Worm (Caenorhabditis elegans) whole organism, L3 larva: ENCODE measurements around the gene dpy-6.

Experiments used
- R02D3.7 ChIP-seq: fragments of 150-350 bp; optimal IDR thresholded peaks from 2 replicates; lab custom pipeline; 2014; ENCODE audit warnings: missing biosample characterization, missing genetic modification characterization
- ceh-28 ChIP-seq: fragments of 150-350 bp; optimal IDR thresholded peaks from 2 replicates; lab custom pipeline; 2014; ENCODE audit warnings: missing biosample characterization, missing genetic modification reagents, missing genetic modification characterization
- elt-3 ChIP-seq, 3 experiments: fragments of 150-350 bp in 1 of 3; sonication (generic microtip) in 2 of 3; optimal IDR thresholded peaks; 2 replicates in 2 of 3; 4 replicates in 1 of 3; lab custom pipeline; 2014 to 2017; ENCODE audit warnings: missing biosample characterization in 3 of 3, missing genetic modification characterization in 3 of 3
- fkh-10 ChIP-seq: sonication (generic microtip); optimal IDR thresholded peaks from 2 replicates; lab custom pipeline; 2017; ENCODE audit warnings: missing biosample characterization, missing genetic modification reagents, missing genetic modification characterization
- fkh-2 ChIP-seq: fragments of 150-350 bp; optimal IDR thresholded peaks from 2 replicates; lab custom pipeline; 2014; ENCODE audit warnings: missing biosample characterization, missing genetic modification reagents, missing genetic modification characterization
- fos-1 ChIP-seq: fragments of 150-350 bp; optimal IDR thresholded peaks from 2 replicates; lab custom pipeline; 2014; ENCODE audit warnings: missing biosample characterization, missing genetic modification characterization
- lin-15B ChIP-seq: fragments of 150-350 bp; optimal IDR thresholded peaks from 2 replicates; lab custom pipeline; 2014; ENCODE audit warnings: missing biosample characterization, missing genetic modification characterization
- nhr-237 ChIP-seq: fragments of 150-350 bp; optimal IDR thresholded peaks from 2 replicates; lab custom pipeline; 2014; ENCODE audit warnings: missing biosample characterization, missing genetic modification characterization
- nhr-28 ChIP-seq: fragments of 150-350 bp; optimal IDR thresholded peaks from 2 replicates; lab custom pipeline; 2014; ENCODE audit warnings: missing biosample characterization, missing genetic modification characterization
- nhr-76 ChIP-seq: fragments of 150-350 bp; sonication (generic microtip); optimal IDR thresholded peaks from 5 replicates; lab custom pipeline; 2014; ENCODE audit warnings: missing biosample characterization, missing genetic modification characterization
- nhr-77 ChIP-seq: fragments of 150-350 bp; optimal IDR thresholded peaks from 2 replicates; lab custom pipeline; 2014; ENCODE audit warnings: missing biosample characterization, missing genetic modification characterization
- snpc-4 ChIP-seq: fragments of 150-350 bp; optimal IDR thresholded peaks from 2 replicates; lab custom pipeline; 2014; ENCODE audit warnings: missing biosample characterization, missing genetic modification characterization
- tbx-2 ChIP-seq: sonication (generic microtip); optimal IDR thresholded peaks from 2 replicates; lab custom pipeline; 2016; ENCODE audit warnings: mild to moderate bottlenecking, missing genetic modification characterization, missing compliant biosample characterization
- ztf-11 ChIP-seq: fragments of 150-350 bp; optimal IDR thresholded peaks from 2 replicates; lab custom pipeline; 2014; ENCODE audit warnings: missing biosample characterization, missing genetic modification characterization

- no peak for TF ChIP-seq tbx-2 (tag; lab: Kevin White, UChicago)
- no peak for TF ChIP-seq R02D3.7 (tag; lab: Kevin White, UChicago)
- TF ChIP-seq elt-3 (tag; optimal IDR thresholded peaks at IDR 0.05; lab: Kevin White, UChicago): no peak
- TF ChIP-seq ztf-11 (tag; lab: Kevin White, UChicago): no peak
- TF ChIP-seq lin-15B (tag; lab: Kevin White, UChicago): no peak
- no peak for TF ChIP-seq snpc-4
- peak; percentile 42 for TF ChIP-seq fkh-10
- no peak for TF ChIP-seq nhr-28
- no peak for TF ChIP-seq fkh-2 (tag; lab: Kevin White, UChicago)
- no peak for TF ChIP-seq nhr-77 (tag; lab: Kevin White, UChicago)
- TF ChIP-seq fos-1 (tag; lab: Kevin White, UChicago): no peak
- TF ChIP-seq nhr-76 (tag; lab: Kevin White, UChicago): no peak
- no peak for TF ChIP-seq nhr-237 (tag; lab: Kevin White, UChicago)
- TF ChIP-seq ceh-28 (tag; lab: Kevin White, UChicago): no peak
These were observed 26.3 kb upstream of the dpy-6 start for ce11 chrX:8481716-8482115.
